Worm (Caenorhabditis elegans) whole organism, L2 larva: ENCODE results near the gene F23F12.13.

ENCODE experiments used
- aly-2 ChIP-seq: fragments of 150-350 bp; optimal IDR thresholded peaks from 2 replicates; lab custom pipeline; 2014; ENCODE audit warnings: missing biosample characterization, missing genetic modification characterization
- mbf-1 ChIP-seq: sonication (generic microtip); optimal IDR thresholded peaks from 2 replicates; lab custom pipeline; 2017; ENCODE audit warnings: missing biosample characterization, missing genetic modification characterization
- skn-1 ChIP-seq: sonication (generic microtip); optimal IDR thresholded peaks from 2 replicates; lab custom pipeline; 2017; ENCODE audit warnings: missing biosample characterization, missing genetic modification characterization
- snpc-4 ChIP-seq: fragments of 150-350 bp; optimal IDR thresholded peaks from 2 replicates; lab custom pipeline; 2014; ENCODE audit warnings: missing biosample characterization, missing genetic modification characterization
- unc-62 ChIP-seq: fragments of 150-350 bp; optimal IDR thresholded peaks from 2 replicates; lab custom pipeline; 2014; ENCODE audit warnings: missing biosample characterization, missing genetic modification reagents, missing genetic modification characterization

DNA sequence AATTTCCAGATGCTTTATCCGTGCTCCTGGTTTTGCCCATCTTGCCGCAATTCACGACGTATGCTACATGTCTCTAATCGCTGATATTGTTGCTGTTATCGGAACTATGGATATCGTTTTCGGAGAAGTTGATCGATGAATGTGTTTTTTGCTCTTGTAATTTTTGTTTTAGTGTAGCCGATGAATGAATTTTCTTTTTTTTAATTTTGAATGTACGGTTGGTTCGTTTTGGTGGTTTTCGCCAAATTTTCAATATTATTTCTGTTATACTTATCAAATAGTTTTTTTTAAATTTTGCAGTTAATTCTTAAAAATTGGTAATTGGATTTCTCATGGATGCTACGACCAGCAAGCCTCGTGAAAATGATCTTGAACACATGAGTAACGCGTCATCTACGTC lies 28.5 kb upstream of the F23F12.13 start, which contains the start of gene T26A5.2:
- TF ChIP-seq snpc-4 (tag; lab: Kevin White, UChicago) (no peak), skn-1 (no peak), unc-62 (GFP tag; lab: Kevin White, UChicago) (no peak), aly-2 (tag; lab: Kevin White, UChicago) (no peak), mbf-1 (tag; lab: Kevin White, UChicago) (no peak)
